Worm (Caenorhabditis elegans): ENCODE results near the gene ZK666.4.

ZK666.4 gene

DNA sequence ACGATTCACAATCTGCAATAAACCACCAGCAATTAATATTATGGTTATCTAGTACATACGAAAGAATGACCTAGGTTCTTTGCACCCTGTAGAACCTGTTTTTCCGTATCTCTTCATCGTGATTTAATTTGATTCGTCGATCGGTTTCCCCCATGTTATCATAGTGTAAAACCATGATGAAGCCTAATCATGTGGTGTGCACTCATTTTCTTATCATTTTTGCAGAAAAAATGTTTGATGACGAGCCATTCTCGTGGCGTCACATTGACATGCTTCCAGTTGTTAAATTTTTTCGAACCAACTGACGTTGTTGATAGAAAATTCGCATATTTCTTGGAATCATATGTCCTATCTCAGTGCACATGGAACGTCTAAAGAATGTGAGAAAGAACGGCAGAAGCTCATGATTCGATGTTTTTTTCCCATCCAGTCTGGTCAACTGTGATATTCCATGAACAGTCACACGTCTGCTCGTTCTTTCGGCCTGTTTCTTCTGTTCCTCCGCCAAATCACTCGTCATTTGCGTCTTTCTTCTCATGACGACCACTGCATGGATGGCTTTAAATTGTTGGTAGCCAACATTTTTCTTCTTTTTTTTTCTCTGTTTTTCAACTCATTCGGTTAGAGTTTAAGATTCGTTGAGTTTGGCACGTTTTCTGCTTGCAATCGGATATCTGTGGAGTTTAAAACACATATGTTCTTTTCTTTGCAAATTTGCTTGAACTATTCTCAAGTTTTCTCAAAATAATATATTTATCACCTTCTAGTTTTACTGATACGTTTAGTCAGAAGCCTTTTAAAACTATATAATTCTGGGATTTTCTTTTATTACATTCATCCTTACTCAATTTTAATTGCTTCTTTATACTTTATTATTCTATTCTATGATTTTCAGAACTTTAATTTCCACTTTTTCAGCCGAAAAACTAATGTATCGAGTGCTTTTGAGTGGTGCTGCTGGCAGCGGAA, 29.4 kb upstream of the ZK666.4 start, which contains the start of gene ZK673.2:
Gene ZK673.2, plus strand, starts transcription at position 919 of the 969 bp plus-strand sequence.
- TF ChIP-seq unc-42 (tag; optimal IDR thresholded peaks at IDR 0.05), result no peak
- TF ChIP-seq ceh-9 (tag; optimal IDR thresholded peaks at IDR 0.05), result no peak
- TF ChIP-seq pros-1 (tag; optimal IDR thresholded peaks at IDR 0.05), result no peak
- TF ChIP-seq ceh-19 (GFP tag; optimal IDR thresholded peaks at IDR 0.05), result no peak
- TF ChIP-seq K02D7.2 (tag; optimal IDR thresholded peaks at IDR 0.05), result no peak
- no peak for TF ChIP-seq pag-3 (tag; optimal IDR thresholded peaks at IDR 0.05; ENCODE audit: borderline replicate concordance)
- no peak for TF ChIP-seq odd-2 (tag; optimal IDR thresholded peaks at IDR 0.05)
- TF ChIP-seq ceh-45 (GFP tag; IDR thresholded peaks at IDR 0.05), result no peak

DNA sequence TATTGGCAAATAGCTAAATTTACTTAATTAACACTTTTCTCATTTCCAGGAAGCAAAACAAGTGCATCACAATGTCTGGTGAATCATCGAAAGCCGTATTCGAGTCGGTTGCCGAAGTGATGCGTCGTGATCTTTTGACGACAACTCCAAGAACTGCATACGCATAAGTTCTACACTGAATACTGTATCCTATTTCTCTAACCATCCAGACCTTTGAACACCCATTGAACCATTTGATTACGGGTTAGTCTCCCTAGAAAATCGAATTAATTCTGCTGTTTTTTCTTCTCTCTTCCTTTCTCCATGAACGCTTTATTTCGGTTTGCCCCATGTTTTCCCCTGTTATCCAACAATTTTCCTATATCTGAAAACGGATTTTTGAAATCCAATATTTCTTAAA, 27.4 kb upstream of the ZK666.4 start, which contains the start of gene lin-56:
Gene lin-56, plus strand, starts transcription at position 301 of the 400 bp plus-strand sequence.
- TF ChIP-seq ztf-16 (tag; optimal IDR thresholded peaks at IDR 0.05) (no peak), syd-9 (tag; optimal IDR thresholded peaks at IDR 0.05) (no peak), K09A11.1 (tag; optimal IDR thresholded peaks at IDR 0.05; ENCODE audit: insufficient read depth) (no peak), ceh-9 (tag; optimal IDR thresholded peaks at IDR 0.05) (no peak), hlh-15 (tag; optimal IDR thresholded peaks at IDR 0.05) (no peak), ceh-18 (tag; optimal IDR thresholded peaks at IDR 0.05) (no peak), ttx-3 (tag; optimal IDR thresholded peaks at IDR 0.05) (no peak), ceh-22 (tag; optimal IDR thresholded peaks at IDR 0.05) (no peak), mec-3 (tag; optimal IDR thresholded peaks at IDR 0.05; ENCODE audit: borderline replicate concordance) (no peak), unc-55 (GFP tag; optimal IDR thresholded peaks at IDR 0.05) (no peak), C08G9.2 (tag; optimal IDR thresholded peaks at IDR 0.05) (no peak), pag-3 (tag; optimal IDR thresholded peaks at IDR 0.05; ENCODE audit: borderline replicate concordance) (no peak), pat-9 (tag; optimal IDR thresholded peaks at IDR 0.05) (no peak), unc-3 (GFP tag; conservative IDR thresholded peaks at IDR 0.05) (no peak), unc-3 (tag; optimal IDR thresholded peaks at IDR 0.05) (no peak), pha-4 (tag; optimal IDR thresholded peaks at IDR 0.05) (no peak)

DNA sequence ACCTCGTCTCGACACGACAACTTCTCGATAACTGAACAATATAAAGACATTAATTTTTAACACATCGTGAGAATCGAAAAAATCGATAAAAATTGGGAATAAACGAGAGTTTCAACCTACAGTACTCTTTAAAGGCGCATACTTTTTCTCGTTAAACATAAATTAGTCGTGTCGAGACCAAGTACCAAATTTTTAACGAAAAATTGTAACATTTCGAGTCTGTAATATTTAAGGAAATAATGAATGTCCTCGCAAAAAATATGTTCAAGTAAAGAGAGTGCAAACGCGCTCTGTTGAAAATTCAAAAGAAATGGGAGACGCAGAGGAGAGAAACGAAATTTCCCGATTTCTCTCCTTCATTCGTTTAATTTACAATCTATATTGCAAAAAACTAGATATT, 26.7 kb upstream of the ZK666.4 start:
- TF ChIP-seq zip-5 (tag; optimal IDR thresholded peaks at IDR 0.05), result no peak
- TF ChIP-seq nhr-232 (tag; optimal IDR thresholded peaks at IDR 0.05), result no peak
- no peak for TF ChIP-seq eyg-1 (tag; optimal IDR thresholded peaks at IDR 0.05)
- no peak for TF ChIP-seq ceh-18 (tag; optimal IDR thresholded peaks at IDR 0.05)
- no peak for TF ChIP-seq ama-1 (optimal IDR thresholded peaks at IDR 0.05)
- no peak for TF ChIP-seq nfya-1 (tag; optimal IDR thresholded peaks at IDR 0.05)
- TF ChIP-seq sdc-2 (tag; optimal IDR thresholded peaks at IDR 0.05), result no peak
- TF ChIP-seq K09A11.1 (tag; optimal IDR thresholded peaks at IDR 0.05; ENCODE audit: insufficient read depth), result no peak
- TF ChIP-seq fkh-10 (GFP tag; optimal IDR thresholded peaks at IDR 0.05), result no peak
- TF ChIP-seq unc-55 (GFP tag; optimal IDR thresholded peaks at IDR 0.05), result no peak
- TF ChIP-seq ztf-16 (tag; optimal IDR thresholded peaks at IDR 0.05), result no peak
- TF ChIP-seq ceh-24 (tag; optimal IDR thresholded peaks at IDR 0.05), result no peak
- no peak for TF ChIP-seq ttx-3 (tag; optimal IDR thresholded peaks at IDR 0.05)
- no peak for TF ChIP-seq C08G9.2 (tag; optimal IDR thresholded peaks at IDR 0.05)
- no peak for TF ChIP-seq ceh-48 (tag; optimal IDR thresholded peaks at IDR 0.05)
- no peak for TF ChIP-seq ceh-45 (GFP tag; IDR thresholded peaks at IDR 0.05)
- no peak for TF ChIP-seq ets-4 (tag; optimal IDR thresholded peaks at IDR 0.05)
- TF ChIP-seq ref-2 (tag; optimal IDR thresholded peaks at IDR 0.05), result no peak
- TF ChIP-seq ceh-9 (tag; optimal IDR thresholded peaks at IDR 0.05), result no peak

DNA sequence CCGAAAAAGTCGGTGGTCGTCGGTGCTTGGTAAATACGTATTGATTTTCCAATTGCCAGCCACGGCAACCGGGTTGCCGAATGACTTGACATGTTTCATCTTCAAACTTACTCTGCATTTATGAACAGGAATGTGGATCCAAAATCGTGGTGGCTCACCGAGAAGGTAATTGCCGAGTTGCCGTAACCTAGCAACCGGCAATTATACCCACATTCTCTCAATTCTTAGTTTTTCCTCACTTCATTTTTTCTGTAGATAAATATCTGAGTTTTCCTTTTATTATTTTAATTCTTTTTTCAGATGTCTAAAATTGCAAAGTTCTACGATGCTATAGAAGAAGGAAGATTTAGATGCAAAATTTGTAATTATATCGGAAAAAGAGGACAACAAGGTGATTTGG, 24.4 kb upstream of the ZK666.4 start, which contains the start of gene ZK673.4:
Gene ZK673.4, plus strand, starts transcription at position 301 of the 400 bp plus-strand sequence.
- TF ChIP-seq fax-1 (tag; optimal IDR thresholded peaks at IDR 0.05) (no peak), ttx-3 (tag; optimal IDR thresholded peaks at IDR 0.05) (no peak), pag-3 (tag; optimal IDR thresholded peaks at IDR 0.05; ENCODE audit: borderline replicate concordance) (no peak), unc-55 (GFP tag; optimal IDR thresholded peaks at IDR 0.05) (no peak), ceh-45 (GFP tag; IDR thresholded peaks at IDR 0.05) (no peak), K09A11.1 (tag; optimal IDR thresholded peaks at IDR 0.05; ENCODE audit: insufficient read depth) (no peak), gmeb-2 (tag; optimal IDR thresholded peaks at IDR 0.05) (no peak), hlh-13 (GFP tag; optimal IDR thresholded peaks at IDR 0.05) (no peak), pros-1 (tag; optimal IDR thresholded peaks at IDR 0.05) (no peak), sox-4 (tag; optimal IDR thresholded peaks at IDR 0.05) (no peak), mec-3 (tag; optimal IDR thresholded peaks at IDR 0.05; ENCODE audit: borderline replicate concordance) (no peak), ceh-19 (GFP tag; optimal IDR thresholded peaks at IDR 0.05) (no peak), odd-2 (tag; optimal IDR thresholded peaks at IDR 0.05) (no peak), ahr-1 (tag; optimal IDR thresholded peaks at IDR 0.05) (no peak), ceh-30 (tag; optimal IDR thresholded peaks at IDR 0.05) (no peak), ceh-6 (GFP tag; optimal IDR thresholded peaks at IDR 0.05) (no peak), madf-2 (tag; optimal IDR thresholded peaks at IDR 0.05) (no peak), ceh-2 (tag; optimal IDR thresholded peaks at IDR 0.05) (no peak), ceh-18 (tag; optimal IDR thresholded peaks at IDR 0.05) (no peak), ceh-31 (tag; optimal IDR thresholded peaks at IDR 0.05) (no peak)
